Fruit fly (Drosophila melanogaster) S2 (cell line): ENCODE measurements around the gene CG32213.
"Not testable (repeated sequence)": the region's sequence is repeated elsewhere in the genome, so short reads cannot be mapped to it uniquely, and the experiment has no call there.

Experiments
- CG8478 ChIP-seq: fragments of >200 bp; optimal IDR thresholded peaks from 2 replicates; lab custom pipeline; 2018
- CTCF ChIP-seq, 2 experiments: fragments of >200 bp; optimal IDR thresholded peaks; 2 replicates each; lab custom pipeline; 2018

DNA sequence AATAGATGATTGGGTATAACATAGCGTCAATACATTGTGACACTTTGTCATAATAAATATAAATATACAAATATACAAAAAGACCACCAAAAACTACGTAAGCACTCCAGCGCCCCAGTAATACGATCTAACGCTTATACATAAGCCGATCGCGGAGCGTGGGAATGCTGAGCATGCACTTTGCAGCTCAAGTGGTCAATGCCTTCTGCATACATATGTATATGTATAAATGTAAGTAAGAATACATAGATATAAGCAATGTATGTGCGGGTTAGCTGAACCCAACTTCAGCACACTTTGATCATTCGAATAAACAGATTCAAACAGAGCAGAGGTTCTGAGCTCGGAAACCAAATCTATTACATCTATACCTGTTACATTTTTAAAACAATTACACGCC lies 11.6 kb downstream of the CG32213 start, which contains the start of gene CG32212:
- TF ChIP-seq CTCF (optimal IDR thresholded peaks at IDR 0.05; lab: Kevin White, UChicago); CG8478 (lab: Kevin White, UChicago): not testable (repeated sequence)
